Fruit fly (Drosophila melanogaster) Kc167 (cell line): Measurements from ENCODE around the gene GCS1.

Experiments
- Myc ChIP-seq: fragments of >200 bp; optimal IDR thresholded peaks from 2 replicates; lab custom pipeline; 2017; ENCODE audit warnings: missing external identifiers
- Sin3A ChIP-seq: fragments of >200 bp; optimal IDR thresholded peaks from 2 replicates; lab custom pipeline; 2018; ENCODE audit warnings: missing external identifiers
- h ChIP-seq: fragments of >200 bp; optimal IDR thresholded peaks from 3 replicates; lab custom pipeline; 2018; ENCODE audit warnings: missing external identifiers
- insv ChIP-seq: fragments of >200 bp; optimal IDR thresholded peaks from 3 replicates; lab custom pipeline; 2018; ENCODE audit warnings: missing external identifiers
- psq ChIP-seq: fragments of >200 bp; optimal IDR thresholded peaks from 2 replicates; lab custom pipeline; 2017; ENCODE audit warnings: missing external identifiers
- ttk ChIP-seq: sonication (Bioruptor generic); optimal IDR thresholded peaks from 2 replicates; lab custom pipeline; 2017; ENCODE audit warnings: missing external identifiers

The GCS1 gene

dm6 chrX:11349780-11350179, 2.0 kb upstream of the GCS1 start, which contains the start of gene NdufV3:
Gene NdufV3 (plus strand): TSS chrX:11349998.
- no peak for TF ChIP-seq ttk (lab: Kevin White, UChicago)
- TF ChIP-seq Sin3A = no peak
- no peak for TF ChIP-seq psq (lab: Kevin White, UChicago)
- TF ChIP-seq insv = no peak
- no peak for TF ChIP-seq Myc (lab: Kevin White, UChicago)
- no peak for TF ChIP-seq h (lab: Kevin White, UChicago)

- TF ChIP-seq insv (no peak), psq (lab: Kevin White, UChicago) (no peak), Sin3A (no peak), Myc (lab: Kevin White, UChicago) (no peak), ttk (lab: Kevin White, UChicago) (no peak), h (lab: Kevin White, UChicago) (no peak)
Measured at dm6 chrX:11348829-11349228, 1.0 kb upstream of the GCS1 start, which contains the start of gene CG1738. Gene CG1738 (plus strand): TSS chrX:11349049.

dm6 chrX:11342771-11343170, 5.0 kb downstream of the GCS1 start:
- no peak for TF ChIP-seq Myc (lab: Kevin White, UChicago)
- TF ChIP-seq ttk (lab: Kevin White, UChicago) = no peak
- no peak for TF ChIP-seq Sin3A
- TF ChIP-seq h (lab: Kevin White, UChicago) = no peak
- TF ChIP-seq psq (lab: Kevin White, UChicago) = no peak

dm6 chrX:11342168-11342567, 5.6 kb downstream of the GCS1 start:
- no peak for TF ChIP-seq ttk (lab: Kevin White, UChicago)
- no peak for TF ChIP-seq h (lab: Kevin White, UChicago)
- no peak for TF ChIP-seq Myc (lab: Kevin White, UChicago)
- no peak for TF ChIP-seq Sin3A
- no peak for TF ChIP-seq insv
- no peak for TF ChIP-seq psq (lab: Kevin White, UChicago)

dm6 chrX:11340719-11341322, 7.0 kb downstream of the GCS1 start:
- TF ChIP-seq Myc (lab: Kevin White, UChicago) (no peak), h (lab: Kevin White, UChicago) (no peak), insv (no peak), Sin3A (no peak), psq (lab: Kevin White, UChicago) (no peak), ttk (lab: Kevin White, UChicago) (no peak)

dm6 chrX:11339868-11340548, 7.8 kb downstream of the GCS1 start, which contains the start of the genes CG34348 and Kap3:
Gene CG34348 (plus strand): TSS chrX:11339873.
Gene Kap3 (minus strand): TSS chrX:11340084.
- no peak for TF ChIP-seq psq (lab: Kevin White, UChicago)
- TF ChIP-seq ttk (lab: Kevin White, UChicago) = no peak
- no peak for TF ChIP-seq insv
- no peak for TF ChIP-seq Myc (lab: Kevin White, UChicago)
- no peak for TF ChIP-seq h (lab: Kevin White, UChicago)
- TF ChIP-seq Sin3A = no peak

dm6 chrX:11338973-11339867, 8.6 kb downstream of the GCS1 start:
- TF ChIP-seq insv = no peak
- no peak for TF ChIP-seq h (lab: Kevin White, UChicago)
- TF ChIP-seq psq (lab: Kevin White, UChicago) = no peak
- no peak for TF ChIP-seq ttk (lab: Kevin White, UChicago)
- TF ChIP-seq Sin3A = no peak
- no peak for TF ChIP-seq Myc (lab: Kevin White, UChicago)

dm6 chrX:11338047-11338747, 9.6 kb downstream of the GCS1 start:
- TF ChIP-seq psq (lab: Kevin White, UChicago) (no peak), Myc (lab: Kevin White, UChicago) (no peak), insv (no peak), h (lab: Kevin White, UChicago) (no peak), Sin3A (no peak), ttk (lab: Kevin White, UChicago) (no peak)

- TF ChIP-seq Myc (lab: Kevin White, UChicago) = no peak
- TF ChIP-seq ttk (lab: Kevin White, UChicago) = no peak
Measured at dm6 chrX:11326213-11326731, 21.5 kb downstream of the GCS1 start.

dm6 chrX:11325175-11325768, 22.5 kb downstream of the GCS1 start, which contains the start of gene Gapvd1:
Gene Gapvd1 (plus strand): TSS chrX:11325385.
- TF ChIP-seq Myc (lab: Kevin White, UChicago) = no peak

- no peak for TF ChIP-seq psq (lab: Kevin White, UChicago)
Measured at dm6 chrX:11322659-11323058, 25.1 kb downstream of the GCS1 start.
